Worm (Caenorhabditis elegans) whole organism, L4 larva: ENCODE results near the gene pepm-1.

ENCODE experiments used
- R02D3.7 ChIP-seq: fragments of 150-350 bp; sonication (generic microtip); optimal IDR thresholded peaks from 3 replicates; lab custom pipeline; 2014; ENCODE audit warnings: missing biosample characterization, missing genetic modification characterization
- ces-1 ChIP-seq: fragments of 150-350 bp; sonication (generic microtip); optimal IDR thresholded peaks from 4 replicates; lab custom pipeline; 2014; ENCODE audit warnings: missing biosample characterization, missing genetic modification reagents, missing genetic modification characterization
- daf-12 ChIP-seq: fragments of 150-350 bp; optimal IDR thresholded peaks from 2 replicates; lab custom pipeline; 2014; ENCODE audit warnings: missing biosample characterization, missing genetic modification reagents, missing genetic modification characterization
- dve-1 ChIP-seq: sonication (generic microtip); optimal IDR thresholded peaks from 2 replicates; lab custom pipeline; 2017; ENCODE audit warnings: antibody characterized with exemption, mild to moderate bottlenecking, missing genetic modification characterization, missing compliant biosample characterization; ENCODE audit not compliant: insufficient read depth
- fkh-10 ChIP-seq: fragments of 150-350 bp; optimal IDR thresholded peaks from 2 replicates; lab custom pipeline; 2014; ENCODE audit warnings: missing biosample characterization, missing genetic modification reagents, missing genetic modification characterization
- lin-15B ChIP-seq: fragments of 150-350 bp; sonication (generic microtip); optimal IDR thresholded peaks from 3 replicates; lab custom pipeline; 2014; ENCODE audit warnings: missing biosample characterization, missing genetic modification characterization
- lir-3 ChIP-seq: sonication (generic microtip); optimal IDR thresholded peaks from 2 replicates; lab custom pipeline; 2016; ENCODE audit warnings: mild to moderate bottlenecking, missing genetic modification characterization, missing compliant biosample characterization
- mdl-1 ChIP-seq, 2 experiments: fragments of 150-350 bp in 1 of 2; sonication (generic microtip) in 1 of 2; optimal IDR thresholded peaks; 2 replicates each; lab custom pipeline; 2014 to 2017; ENCODE audit warnings: missing biosample characterization in 2 of 2, missing genetic modification characterization in 2 of 2
- nhr-28 ChIP-seq: fragments of 150-350 bp; optimal IDR thresholded peaks from 2 replicates; lab custom pipeline; 2014; ENCODE audit warnings: missing biosample characterization, missing genetic modification characterization
- saeg-2 ChIP-seq: fragments of 200-800 bp; sonication (Bioruptor generic); IDR thresholded peaks from 2 replicates; pipeline ENCODE4 v1.3.6; 2022; ENCODE audit warnings: missing genetic modification reagents, missing genetic modification characterization, missing compliant biosample characterization
- unc-39 ChIP-seq: sonication (generic microtip); optimal IDR thresholded peaks from 2 replicates; lab custom pipeline; 2017; ENCODE audit warnings: missing biosample characterization, missing genetic modification characterization
- unc-62 ChIP-seq, 3 experiments: fragments of 150-350 bp in 1 of 3; sonication (generic microtip); optimal IDR thresholded peaks in 2 of 3; peaks in 1 of 3; 1 replicate in 1 of 3; 2 replicates in 2 of 3; lab custom pipeline; 2014 to 2017; ENCODE audit warnings: missing biosample characterization in 3 of 3, missing genetic modification characterization in 3 of 3, missing genetic modification reagents in 3 of 3, missing genotype in 1 of 3

DNA sequence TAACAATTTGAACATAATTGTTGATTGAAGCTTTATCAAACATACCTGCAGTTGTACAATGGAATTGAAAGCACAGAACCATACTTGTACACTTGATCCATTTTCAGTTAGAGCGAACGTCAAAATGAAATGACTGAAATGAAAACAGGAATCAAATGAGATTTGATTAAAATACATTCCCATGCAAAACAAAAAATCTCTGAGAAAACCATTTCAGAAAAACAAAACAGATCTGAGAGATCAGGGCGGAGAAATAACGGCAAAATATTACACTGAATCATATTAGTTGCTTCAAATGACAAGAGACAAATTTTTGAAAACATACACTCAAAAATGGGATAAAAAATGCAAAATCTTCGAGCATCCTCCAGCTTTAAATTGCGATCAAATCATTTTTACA, 49.1 kb upstream of the pepm-1 start, which contains the start of gene srt-33:
- TF ChIP-seq unc-39, result no peak
- TF ChIP-seq mdl-1 (tag; optimal IDR thresholded peaks at IDR 0.05; lab: Kevin White, UChicago), result no peak
- no peak for TF ChIP-seq unc-62 (GFP tag; optimal IDR thresholded peaks at IDR 0.05 in 1 of 2; lab: Kevin White, UChicago)
- no peak for TF ChIP-seq unc-62 (tag; optimal IDR thresholded peaks at IDR 0.05; lab: Kevin White, UChicago)
- TF ChIP-seq fkh-10 (GFP tag; lab: Kevin White, UChicago), result no peak
- no peak for TF ChIP-seq R02D3.7 (tag; lab: Kevin White, UChicago)
- TF ChIP-seq lir-3 (tag; lab: Kevin White, UChicago), result no peak
- no peak for TF ChIP-seq daf-12
- TF ChIP-seq dve-1, result no peak
- TF ChIP-seq lin-15B (tag; lab: Kevin White, UChicago), result no peak
- TF ChIP-seq nhr-28 (tag; lab: Kevin White, UChicago), result no peak
- TF ChIP-seq saeg-2, result no peak
- no peak for TF ChIP-seq ces-1 (GFP tag; lab: Kevin White, UChicago)
